Worm (Caenorhabditis elegans): ENCODE results near the gene ubh-4.

The ubh-4 gene

ce11 chrII:8086803-8087202, 47.4 kb upstream of the ubh-4 start, which contains the start of gene K02C4.3 (continued):
- TF ChIP-seq zip-2 (tag; optimal IDR thresholded peaks at IDR 0.05) = no peak
- TF ChIP-seq D1046.2 (GFP tag; IDR thresholded peaks at IDR 0.05) = no peak
- no peak for TF ChIP-seq daf-19 (GFP tag; conservative IDR thresholded peaks at IDR 0.05)
- TF ChIP-seq dve-1 (tag; optimal IDR thresholded peaks at IDR 0.05; ENCODE audit: insufficient read depth) = peak; percentile 72

- TF ChIP-seq ctbp-1 (GFP tag; IDR thresholded peaks at IDR 0.05) = no peak
- no peak for TF ChIP-seq lin-38 (GFP tag; IDR thresholded peaks at IDR 0.05)
- TF ChIP-seq F44E2.7 (GFP tag; IDR thresholded peaks at IDR 0.05) = no peak
- no peak for TF ChIP-seq Y5F2A.4 (GFP tag; optimal IDR thresholded peaks at IDR 0.05)
- TF ChIP-seq nhr-41 (GFP tag; IDR thresholded peaks at IDR 0.05) = no peak
- no peak for TF ChIP-seq vab-7 (GFP tag; IDR thresholded peaks at IDR 0.05)
- peak; percentile 25 for TF ChIP-seq mep-1 (tag; optimal IDR thresholded peaks at IDR 0.05)
- no peak for TF ChIP-seq tag-97 (GFP tag; IDR thresholded peaks at IDR 0.05)
- TF ChIP-seq ceh-62 (tag; optimal IDR thresholded peaks at IDR 0.05) = no peak
- no peak for TF ChIP-seq Y48G9A.11 (GFP tag; IDR thresholded peaks at IDR 0.05)
- no peak for TF ChIP-seq dpl-1 (GFP tag; optimal IDR thresholded peaks at IDR 0.05)
- TF ChIP-seq lin-1 (GFP tag; IDR thresholded peaks at IDR 0.05) = 0 out of 2 replicates have a peak, but pooled peaks have one; percentile 34
- TF ChIP-seq madf-5 (GFP tag; IDR thresholded peaks at IDR 0.05) = no peak
- no peak for TF ChIP-seq lin-15B (tag; optimal IDR thresholded peaks at IDR 0.05)
- peak; percentile 60 for TF ChIP-seq dve-1 (tag; optimal IDR thresholded peaks at IDR 0.05; ENCODE audit: insufficient read depth)
- TF ChIP-seq dmd-6 (GFP tag; IDR thresholded peaks at IDR 0.05) = peak; percentile 59
- TF ChIP-seq T20F7.1 (GFP tag; optimal IDR thresholded peaks at IDR 0.05) = no peak
- TF ChIP-seq mdl-1 (tag; optimal IDR thresholded peaks at IDR 0.05) = no peak
- no peak for TF ChIP-seq dmd-9 (GFP tag; IDR thresholded peaks at IDR 0.05)
- peak; percentile 70 for TF ChIP-seq tra-1 (GFP tag; IDR thresholded peaks at IDR 0.05)
- peak; percentile 98 for TF ChIP-seq pqm-1 (tag; optimal IDR thresholded peaks at IDR 0.05)
- TF ChIP-seq lir-3 (tag; optimal IDR thresholded peaks at IDR 0.05) = no peak
- no peak for TF ChIP-seq nhr-76 (tag; optimal IDR thresholded peaks at IDR 0.05)
- no peak for TF ChIP-seq fkh-10 (GFP tag; optimal IDR thresholded peaks at IDR 0.05)
- TF ChIP-seq lsy-2 (tag; optimal IDR thresholded peaks at IDR 0.05) = peak in 1 of 2 experiments; percentile 26
- TF ChIP-seq Y105C5A.15 (GFP tag; IDR thresholded peaks at IDR 0.05) = no peak
- TF ChIP-seq mxl-3 (GFP tag; optimal IDR thresholded peaks at IDR 0.05) = no peak
- TF ChIP-seq arid-1 (GFP tag; conservative IDR thresholded peaks at IDR 0.05) = no peak
- TF ChIP-seq ZK546.5 (tag; optimal IDR thresholded peaks at IDR 0.05) = no peak
- TF ChIP-seq egl-43 (GFP tag; IDR thresholded peaks at IDR 0.05) = no peak
- no peak for TF ChIP-seq aly-2 (tag; optimal IDR thresholded peaks at IDR 0.05)
- no peak for TF ChIP-seq F49E8.2 (tag; optimal IDR thresholded peaks at IDR 0.05; ENCODE audit: borderline replicate concordance)
- no peak for TF ChIP-seq lin-13 (GFP tag; optimal IDR thresholded peaks at IDR 0.05)
- no peak for TF ChIP-seq nhr-10 (tag; optimal IDR thresholded peaks at IDR 0.05)
- TF ChIP-seq nhr-102 (tag; optimal IDR thresholded peaks at IDR 0.05) = no peak
- peak; percentile 65 for TF ChIP-seq nhr-28 (tag; optimal IDR thresholded peaks at IDR 0.05)
- TF ChIP-seq T26A8.4 (GFP tag; IDR thresholded peaks at IDR 0.05) = no peak
- no peak for TF ChIP-seq daf-16 (GFP tag; optimal IDR thresholded peaks at IDR 0.05)
- TF ChIP-seq daf-16 (tag; optimal IDR thresholded peaks at IDR 0.05) = peak; percentile 80
- TF ChIP-seq ceh-32 (tag; optimal IDR thresholded peaks at IDR 0.05; ENCODE audit: poor library complexity) = no peak
- TF ChIP-seq lin-29 (GFP tag; IDR thresholded peaks at IDR 0.05) = no peak
- no peak for TF ChIP-seq D1046.2 (GFP tag; IDR thresholded peaks at IDR 0.05)
- TF ChIP-seq aha-1 (tag) = peak; percentile 35
- no peak for TF ChIP-seq rbr-2 (tag; optimal IDR thresholded peaks at IDR 0.05)
- TF ChIP-seq hlh-30 (tag; optimal IDR thresholded peaks at IDR 0.05; ENCODE audit: insufficient read depth) = peak; percentile 61
- no peak for TF ChIP-seq nhr-42 (GFP tag; IDR thresholded peaks at IDR 0.05)
- no peak for TF ChIP-seq hif-1 (tag; optimal IDR thresholded peaks at IDR 0.05)
- no peak for TF ChIP-seq ceh-28 (tag; optimal IDR thresholded peaks at IDR 0.05)
These were observed 38.6 kb upstream of the ubh-4 start, which contains the start of gene K02C4.5 for ce11 chrII:8078041-8078440. TSS of gene K02C4.5 (plus strand) at chrII:8078435.

Data from whole organism, L4 larva.